Fruit fly (Drosophila melanogaster) whole organism, embryonic: ENCODE data around the gene Pop5.

ENCODE experiments used
- Aef1 ChIP-seq: fragments of 200-800 bp; sonication (Bioruptor generic); IDR thresholded peaks from 3 replicates; pipeline ENCODE4 v1.3.6; 2022; ENCODE audit warnings: missing biosample characterization, missing genetic modification characterization
- Asciz ChIP-seq: fragments of 200-800 bp; sonication (Bioruptor generic); optimal IDR thresholded peaks from 2 replicates; lab custom pipeline; 2017; ENCODE audit warnings: missing biosample characterization, mild to moderate bottlenecking, missing genetic modification characterization, missing genetic modification reagents
- Awh ChIP-seq: fragments of 200-800 bp; sonication (Bioruptor generic); IDR thresholded peaks from 2 replicates; pipeline ENCODE4, ENCODE4 v1.3.6; 2022; ENCODE audit warnings: missing biosample characterization, missing genetic modification characterization
- Bgb ChIP-seq: fragments of 200-800 bp; sonication (Bioruptor generic); IDR thresholded peaks from 2 replicates; pipeline ENCODE4 v1.3.6; 2022; ENCODE audit warnings: missing biosample characterization, missing genetic modification characterization; ENCODE audit not compliant: partially characterized antibody
- CG10321 ChIP-seq: fragments of 200-800 bp; sonication (Bioruptor generic); IDR thresholded peaks from 2 replicates; pipeline ENCODE4 v1.3.6; 2022; ENCODE audit warnings: missing biosample characterization, missing genetic modification characterization
- CG10462 ChIP-seq: fragments of 200-800 bp; sonication (Bioruptor generic); optimal IDR thresholded peaks from 2 replicates; lab custom pipeline; 2016; ENCODE audit warnings: missing biosample characterization, missing genetic modification characterization
- CG10959 ChIP-seq: fragments of 200-800 bp; sonication (Bioruptor generic); IDR thresholded peaks from 2 replicates; pipeline ENCODE4 v1.3.6; 2022; ENCODE audit warnings: missing biosample characterization, missing genetic modification characterization
- CG11085 ChIP-seq: fragments of 200-800 bp; sonication (Bioruptor generic); IDR thresholded peaks from 2 replicates; pipeline ENCODE4 v1.3.6; 2022; ENCODE audit warnings: missing biosample characterization, missing genetic modification characterization
- CG12104 ChIP-seq: fragments of 200-800 bp; sonication (Bioruptor generic); optimal IDR thresholded peaks from 3 replicates; lab custom pipeline; 2016; ENCODE audit warnings: missing biosample characterization, missing genetic modification characterization
- CG12299 ChIP-seq: fragments of 200-800 bp; sonication (Bioruptor generic); optimal IDR thresholded peaks from 2 replicates; lab custom pipeline; 2018; ENCODE audit warnings: missing biosample characterization, mild to moderate bottlenecking, missing genetic modification characterization
- CG13287 ChIP-seq: fragments of 200-800 bp; sonication (Bioruptor generic); IDR thresholded peaks from 2 replicates; pipeline ENCODE4 v1.3.6; 2022; ENCODE audit warnings: missing biosample characterization, missing genetic modification characterization; ENCODE audit not compliant: partially characterized antibody
- CG16863 ChIP-seq: fragments of 200-800 bp; sonication (Bioruptor generic); optimal IDR thresholded peaks from 3 replicates; lab custom pipeline; 2016; ENCODE audit warnings: missing biosample characterization, missing genetic modification characterization
- CG18599 ChIP-seq: fragments of 200-800 bp; sonication (Bioruptor generic); optimal IDR thresholded peaks from 3 replicates; lab custom pipeline; 2017; ENCODE audit warnings: missing biosample characterization, missing genetic modification characterization, mild to moderate bottlenecking, moderate library complexity, missing genetic modification reagents
- CG18619 ChIP-seq: fragments of 200-800 bp; sonication (Bioruptor generic); optimal IDR thresholded peaks from 3 replicates; lab custom pipeline; 2017; ENCODE audit warnings: missing biosample characterization, mild to moderate bottlenecking, missing genetic modification characterization
- CG2875 ChIP-seq: fragments of 200-800 bp; sonication (Bioruptor generic); optimal IDR thresholded peaks from 2 replicates; lab custom pipeline; 2017; ENCODE audit warnings: missing biosample characterization, mild to moderate bottlenecking, missing genetic modification characterization, missing genetic modification reagents
- CG30403 ChIP-seq: fragments of 200-800 bp; sonication (Bioruptor generic); optimal IDR thresholded peaks from 3 replicates; lab custom pipeline; 2016; ENCODE audit warnings: missing biosample characterization, missing genetic modification characterization
- CG3281 ChIP-seq: fragments of 200-800 bp; sonication (Bioruptor generic); optimal IDR thresholded peaks from 3 replicates; lab custom pipeline; 2017; ENCODE audit warnings: missing biosample characterization, mild to moderate bottlenecking, missing genetic modification characterization
- CG4360 ChIP-seq: fragments of 200-800 bp; sonication (Bioruptor generic); IDR thresholded peaks from 2 replicates; pipeline ENCODE4 v1.3.6; 2022; ENCODE audit warnings: missing biosample characterization, missing genetic modification characterization
- CG43689 ChIP-seq: fragments of 200-800 bp; sonication (Bioruptor generic); IDR thresholded peaks from 2 replicates; pipeline ENCODE4 v1.3.6; 2022; ENCODE audit warnings: missing biosample characterization, missing genetic modification characterization
- CG5180 ChIP-seq: fragments of 200-800 bp; sonication (Bioruptor generic); optimal IDR thresholded peaks from 3 replicates; lab custom pipeline; 2017; ENCODE audit warnings: missing biosample characterization, missing genetic modification characterization, mild to moderate bottlenecking, moderate library complexity, missing genetic modification reagents
- CG6272 ChIP-seq: fragments of 200-800 bp; sonication (Bioruptor generic); IDR thresholded peaks from 2 replicates; pipeline ENCODE4 v1.3.6; 2022; ENCODE audit warnings: missing biosample characterization, missing genetic modification characterization
- CG6654 ChIP-seq: fragments of 200-800 bp; sonication (Bioruptor generic); optimal IDR thresholded peaks from 2 replicates; lab custom pipeline; 2017; ENCODE audit warnings: missing biosample characterization, mild to moderate bottlenecking, missing genetic modification characterization
- CG6813 ChIP-seq: fragments of 200-800 bp; sonication (Bioruptor generic); optimal IDR thresholded peaks from 2 replicates; lab custom pipeline; 2017; ENCODE audit warnings: missing biosample characterization, missing genetic modification characterization, mild to moderate bottlenecking, moderate library complexity, missing genetic modification reagents
- CG8290 ChIP-seq, 3 experiments: fragments of 200-800 bp; sonication (Bioruptor generic); optimal IDR thresholded peaks; 2 replicates each; lab custom pipeline; 2016 to 2019; ENCODE audit warnings: missing biosample characterization in 3 of 3, missing genetic modification characterization in 3 of 3, mild to moderate bottlenecking in 2 of 3, moderate library complexity in 1 of 3
- Drgx ChIP-seq: fragments of 200-800 bp; sonication (Bioruptor generic); IDR thresholded peaks from 2 replicates; pipeline ENCODE4 v1.3.6; 2022; ENCODE audit warnings: missing biosample characterization, missing genetic modification characterization
- Eip74EF ChIP-seq, 2 experiments: fragments of 200-800 bp in 1 of 2; fragments of >200 bp in 1 of 2; sonication (Bioruptor generic) in 1 of 2; optimal IDR thresholded peaks; 2 replicates each; lab custom pipeline; 2017 to 2019; ENCODE audit warnings: missing biosample characterization in 2 of 2, missing genetic modification characterization in 2 of 2, mild to moderate bottlenecking in 1 of 2, moderate library complexity in 1 of 2
- H15 ChIP-seq: fragments of 200-800 bp; sonication (Bioruptor generic); IDR thresholded peaks from 3 replicates; pipeline ENCODE4 v1.3.6; 2022; ENCODE audit warnings: missing biosample characterization, missing genetic modification characterization
- HHEX ChIP-seq: fragments of 200-800 bp; sonication (Bioruptor generic); optimal IDR thresholded peaks from 3 replicates; lab custom pipeline; 2017; ENCODE audit warnings: missing biosample characterization, mild to moderate bottlenecking, missing genetic modification characterization, missing genetic modification reagents
- Hr51 ChIP-seq, 2 experiments: fragments of 200-800 bp; sonication (Bioruptor generic); optimal IDR thresholded peaks; 2 replicates in 1 of 2; 3 replicates in 1 of 2; lab custom pipeline; 2016 to 2018; ENCODE audit warnings: missing biosample characterization in 2 of 2, missing genetic modification characterization in 2 of 2, mild to moderate bottlenecking in 1 of 2, moderate library complexity in 1 of 2
- Mes4 ChIP-seq: fragments of 200-800 bp; sonication (Bioruptor generic); optimal IDR thresholded peaks from 2 replicates; lab custom pipeline; 2016; ENCODE audit warnings: missing biosample characterization, missing genetic modification characterization
- Nf-YA ChIP-seq: fragments of 200-800 bp; sonication (Bioruptor generic); IDR thresholded peaks from 2 replicates; pipeline ENCODE4 v1.3.6; 2022; ENCODE audit warnings: missing biosample characterization, missing genetic modification characterization
- Optix ChIP-seq: fragments of 200-800 bp; sonication (Bioruptor generic); IDR thresholded peaks from 3 replicates; pipeline ENCODE4 v1.3.6; 2022; ENCODE audit warnings: missing biosample characterization, missing genetic modification characterization
- Pdp1 ChIP-seq, 2 experiments: fragments of 200-800 bp; sonication (Bioruptor generic); optimal IDR thresholded peaks; 3 replicates each; lab custom pipeline; 2016; ENCODE audit warnings: missing biosample characterization in 2 of 2, missing genetic modification characterization in 2 of 2, mild to moderate bottlenecking in 1 of 2, moderate library complexity in 1 of 2
- Ptx1 ChIP-seq: fragments of 200-800 bp; sonication (Bioruptor generic); IDR thresholded peaks from 2 replicates; pipeline ENCODE4 v1.3.6; 2022; ENCODE audit warnings: missing biosample characterization, missing genetic modification characterization
- Ravus ChIP-seq: fragments of 200-800 bp; sonication (Bioruptor generic); IDR thresholded peaks from 2 replicates; pipeline ENCODE4 v1.3.6; 2022; ENCODE audit warnings: missing biosample characterization, missing genetic modification characterization
- Six4 ChIP-seq: fragments of 200-800 bp; sonication (Bioruptor generic); optimal IDR thresholded peaks from 2 replicates; lab custom pipeline; 2016; ENCODE audit warnings: missing biosample characterization, missing genetic modification characterization
- aop ChIP-seq: fragments of 200-800 bp; sonication (Bioruptor generic); IDR thresholded peaks from 2 replicates; pipeline ENCODE4 v1.3.6; 2022; ENCODE audit warnings: missing biosample characterization, missing genetic modification characterization
- ara ChIP-seq: fragments of 200-800 bp; sonication (Bioruptor generic); IDR thresholded peaks from 2 replicates; pipeline ENCODE4 v1.3.6; 2022; ENCODE audit warnings: missing biosample characterization, missing genetic modification characterization
- az2 ChIP-seq: fragments of 200-800 bp; sonication (Bioruptor generic); optimal IDR thresholded peaks from 3 replicates; lab custom pipeline; 2016; ENCODE audit warnings: missing biosample characterization, missing genetic modification characterization
- ems ChIP-seq: fragments of 200-800 bp; sonication (Bioruptor generic); optimal IDR thresholded peaks from 3 replicates; lab custom pipeline; 2016; ENCODE audit warnings: missing biosample characterization, missing genetic modification characterization
- ken ChIP-seq: fragments of 200-800 bp; sonication (Bioruptor generic); IDR thresholded peaks from 3 replicates; pipeline ENCODE4 v1.3.6; 2022; ENCODE audit warnings: missing biosample characterization, missing genetic modification characterization
- lbe ChIP-seq: fragments of 200-800 bp; sonication (Bioruptor generic); optimal IDR thresholded peaks from 2 replicates; lab custom pipeline; 2016; ENCODE audit warnings: missing biosample characterization, mild to moderate bottlenecking, missing genetic modification characterization
- lmd ChIP-seq: fragments of 200-800 bp; sonication (Bioruptor generic); IDR thresholded peaks from 2 replicates; pipeline ENCODE4 v1.3.6; 2022; ENCODE audit warnings: missing biosample characterization, missing genetic modification characterization
- mld ChIP-seq: fragments of 200-800 bp; sonication (Bioruptor generic); IDR thresholded peaks from 3 replicates; pipeline ENCODE4 v1.3.6; 2022; ENCODE audit warnings: missing biosample characterization, missing genetic modification characterization; ENCODE audit not compliant: partially characterized antibody
- nerfin-2 ChIP-seq: fragments of 200-800 bp; sonication (Bioruptor generic); IDR thresholded peaks from 2 replicates; pipeline ENCODE4 v1.3.6; 2022; ENCODE audit warnings: missing biosample characterization, missing genetic modification characterization; ENCODE audit not compliant: partially characterized antibody
- ranshi ChIP-seq: fragments of 200-800 bp; sonication (Bioruptor generic); IDR thresholded peaks from 2 replicates; pipeline ENCODE4 v1.3.6; 2022; ENCODE audit warnings: missing biosample characterization, missing genetic modification characterization
- unpg ChIP-seq: fragments of 200-800 bp; sonication (Bioruptor generic); optimal IDR thresholded peaks from 3 replicates; lab custom pipeline; 2018; ENCODE audit warnings: missing biosample characterization, mild to moderate bottlenecking, missing genetic modification characterization, moderate library complexity
- vvl ChIP-seq: fragments of 200-800 bp; sonication (Bioruptor generic); IDR thresholded peaks from 2 replicates; pipeline ENCODE4 v1.3.6; 2022; ENCODE audit warnings: missing biosample characterization, missing genetic modification characterization

Pop5 gene

dm6 chr3L:17003251-17004171 is 41.3 kb downstream of the Pop5 start (continued):
- TF ChIP-seq ara (GFP tag; lab: Robert Waterston, UW) (no peak), Asciz (no peak), CG8290 (GFP tag; optimal IDR thresholded peaks at IDR 0.05; lab: Kevin White, UChicago) (no peak), CG8290 (tag; optimal IDR thresholded peaks at IDR 0.05; lab: Kevin White, UChicago) (peak in 1 of 2 experiments; percentile 2), CG43689 (no peak), HHEX (GFP tag; lab: Kevin White, UChicago) (peak; percentile 15), Nf-YA (GFP tag; lab: Robert Waterston, UW) (no peak; the same call in 1 of the 2 replicates), CG6654 (GFP tag; lab: Kevin White, UChicago) (no peak), CG6813 (GFP tag; lab: Kevin White, UChicago) (no peak), Bgb (GFP tag; lab: Robert Waterston, UW) (no peak), CG10959 (no peak), CG11085 (GFP tag; lab: Robert Waterston, UW) (no peak), aop (GFP tag; lab: Robert Waterston, UW) (no peak), CG10462 (GFP tag; lab: Kevin White, UChicago) (no peak), Aef1 (GFP tag; lab: Robert Waterston, UW) (no peak), Hr51 (GFP tag; optimal IDR thresholded peaks at IDR 0.05; lab: Kevin White, UChicago) (peak in 1 of 2 experiments; percentile 33), CG3281 (peak; percentile 44), CG4360 (no peak), mld (GFP tag; lab: Robert Waterston, UW) (no peak), CG12299 (tag; lab: Kevin White, UChicago) (peak; percentile 11), CG13287 (GFP tag; lab: Robert Waterston, UW) (no peak), ken (GFP tag; lab: Robert Waterston, UW) (no peak), Optix (GFP tag; lab: Robert Waterston, UW) (no peak), Mes4 (GFP tag; lab: Kevin White, UChicago) (no peak), lbe (GFP tag; lab: Kevin White, UChicago) (no peak), lmd (GFP tag; lab: Robert Waterston, UW) (0 out of 2 replicates have a peak, but pooled peaks have one; percentile 10), CG18599 (GFP tag; lab: Kevin White, UChicago) (peak; percentile 12), CG18619 (GFP tag; lab: Kevin White, UChicago) (no peak), CG5180 (GFP tag; lab: Kevin White, UChicago) (no peak), Eip74EF (GFP tag; optimal IDR thresholded peaks at IDR 0.05; lab: Kevin White, UChicago) (no peak), Awh (GFP tag; lab: Robert Waterston, UW) (no peak; the same call in 1 of the 2 replicates), vvl (GFP tag; lab: Robert Waterston, UW) (peak; percentile 46; the same call in 1 of the 2 replicates), Ptx1 (GFP tag; lab: Robert Waterston, UW) (no peak), Six4 (no peak), nerfin-2 (GFP tag; lab: Robert Waterston, UW) (no peak), az2 (GFP tag; lab: Kevin White, UChicago) (no peak), unpg (GFP tag; lab: Kevin White, UChicago) (no peak), CG2875 (GFP tag; lab: Kevin White, UChicago) (no peak), ems (GFP tag; lab: Kevin White, UChicago) (no peak), CG12104 (GFP tag; lab: Kevin White, UChicago) (peak; percentile 28), Ravus (GFP tag; lab: Robert Waterston, UW) (no peak), ranshi (no peak), H15 (GFP tag; lab: Robert Waterston, UW) (0 out of 3 replicates have a peak, but pooled peaks have one; percentile 28), Pdp1 (GFP tag; optimal IDR thresholded peaks at IDR 0.05; lab: Kevin White, UChicago) (peak in 1 of 2 experiments; percentile 51), CG30403 (GFP tag; lab: Kevin White, UChicago) (no peak), CG10321 (GFP tag; lab: Robert Waterston, UW) (no peak), CG16863 (GFP tag; lab: Kevin White, UChicago) (no peak), Drgx (GFP tag; lab: Robert Waterston, UW) (no peak), CG6272 (GFP tag; lab: Robert Waterston, UW) (no peak)
